Worm (Caenorhabditis elegans): ENCODE measurements around the gene K09G1.1.
A peak's percentile ranks its signal among the peaks of the same experiment; 100 is the strongest.

Gene K09G1.1

ce11 chrV:9583323-9583644 is at the start of gene K09G1.1:
K09G1.1 (plus strand) TSS chrV:9583545.
- TF ChIP-seq ref-1 (GFP tag; conservative IDR thresholded peaks at IDR 0.05) (no peak), flt-1 (GFP tag; IDR thresholded peaks at IDR 0.05) (no peak), ztf-23 (GFP tag; IDR thresholded peaks at IDR 0.05) (no peak), ztf-29 (GFP tag; IDR thresholded peaks at IDR 0.05) (no peak), tab-1 (GFP tag; IDR thresholded peaks at IDR 0.05) (no peak), cog-1 (tag; optimal IDR thresholded peaks at IDR 0.05) (no peak), klf-2 (GFP tag; conservative IDR thresholded peaks at IDR 0.05) (no peak)

- TF ChIP-seq ztf-29 (GFP tag; IDR thresholded peaks at IDR 0.05) (no peak), ref-1 (GFP tag; conservative IDR thresholded peaks at IDR 0.05) (no peak)
These were observed 48.7 kb upstream of the K09G1.1 start, which contains the start of gene tag-329 for ce11 chrV:9534621-9535020. tag-329 (plus strand) TSS chrV:9534921.

- TF ChIP-seq ztf-23 (GFP tag; IDR thresholded peaks at IDR 0.05) (0 out of 2 replicates have a peak, but pooled peaks have one; percentile 15), med-1 (GFP tag; optimal IDR thresholded peaks at IDR 0.05; ENCODE audit: insufficient read depth) (no peak)
These were observed 46.8 kb upstream of the K09G1.1 start, which contains the start of gene C50F4.4 for ce11 chrV:9536505-9536904. C50F4.4 (plus strand) TSS chrV:9536771.

ce11 chrV:9539638-9540037 is 43.7 kb upstream of the K09G1.1 start, which contains the start of gene C50F4.12:
C50F4.12 (minus strand) TSS chrV:9539738.
- TF ChIP-seq ztf-29 (GFP tag; IDR thresholded peaks at IDR 0.05) (no peak), tab-1 (GFP tag; IDR thresholded peaks at IDR 0.05) (no peak), ref-1 (GFP tag; conservative IDR thresholded peaks at IDR 0.05) (no peak), med-1 (GFP tag; optimal IDR thresholded peaks at IDR 0.05; ENCODE audit: insufficient read depth) (no peak), flt-1 (GFP tag; IDR thresholded peaks at IDR 0.05) (no peak), cog-1 (tag; optimal IDR thresholded peaks at IDR 0.05) (no peak), T22C8.4 (GFP tag; IDR thresholded peaks at IDR 0.05) (no peak), ztf-23 (GFP tag; IDR thresholded peaks at IDR 0.05) (no peak), klf-2 (GFP tag; conservative IDR thresholded peaks at IDR 0.05) (no peak)

- TF ChIP-seq ztf-29 (GFP tag; IDR thresholded peaks at IDR 0.05) (no peak), ref-1 (GFP tag; conservative IDR thresholded peaks at IDR 0.05) (no peak), ztf-23 (GFP tag; IDR thresholded peaks at IDR 0.05) (no peak), T22C8.4 (GFP tag; IDR thresholded peaks at IDR 0.05) (no peak), med-1 (GFP tag; optimal IDR thresholded peaks at IDR 0.05; ENCODE audit: insufficient read depth) (no peak), klf-2 (GFP tag; conservative IDR thresholded peaks at IDR 0.05) (no peak), tab-1 (GFP tag; IDR thresholded peaks at IDR 0.05) (no peak), cog-1 (tag; optimal IDR thresholded peaks at IDR 0.05) (no peak), flt-1 (GFP tag; IDR thresholded peaks at IDR 0.05) (no peak)
These were observed 41.8 kb upstream of the K09G1.1 start, which contains the start of gene C50F4.16 for ce11 chrV:9541506-9541905. C50F4.16 (minus strand) TSS chrV:9541606.

- TF ChIP-seq cog-1 (tag; optimal IDR thresholded peaks at IDR 0.05) = no peak
- TF ChIP-seq flt-1 (GFP tag; IDR thresholded peaks at IDR 0.05) = 0 out of 2 replicates have a peak, but pooled peaks have one; percentile 52
- peak; percentile 67; the same call in 1 of the 2 replicates for TF ChIP-seq ztf-23 (GFP tag; IDR thresholded peaks at IDR 0.05)
- no peak for TF ChIP-seq tab-1 (GFP tag; IDR thresholded peaks at IDR 0.05)
- TF ChIP-seq ztf-29 (GFP tag; IDR thresholded peaks at IDR 0.05) = no peak
- TF ChIP-seq med-1 (GFP tag; optimal IDR thresholded peaks at IDR 0.05; ENCODE audit: insufficient read depth) = peak; percentile 28
- TF ChIP-seq ref-1 (GFP tag; conservative IDR thresholded peaks at IDR 0.05) = 0 out of 2 replicates have a peak, but pooled peaks have one; percentile 33
- 0 out of 2 replicates have a peak, but pooled peaks have one; percentile 35 for TF ChIP-seq klf-2 (GFP tag; conservative IDR thresholded peaks at IDR 0.05)
These were observed 39.1 kb upstream of the K09G1.1 start, which contains the start of gene mdf-1 for ce11 chrV:9544176-9544632. mdf-1 (minus strand) TSS chrV:9544226.

ce11 chrV:9545238-9545709 is 38.1 kb upstream of the K09G1.1 start, which contains the start of the genes his-35 and his-41:
his-35 (minus strand) TSS chrV:9545288.
his-41 (plus strand) TSS chrV:9545536.
- TF ChIP-seq T22C8.4 (GFP tag; IDR thresholded peaks at IDR 0.05) (peak; percentile 46), ztf-29 (GFP tag; IDR thresholded peaks at IDR 0.05) (0 out of 2 replicates have a peak, but pooled peaks have one; percentile 20), tab-1 (GFP tag; IDR thresholded peaks at IDR 0.05) (no peak), flt-1 (GFP tag; IDR thresholded peaks at IDR 0.05) (0 out of 2 replicates have a peak, but pooled peaks have one; percentile 9)

ce11 chrV:9546042-9546581 is 37.2 kb upstream of the K09G1.1 start, which contains the start of gene C50F4.6:
C50F4.6 (plus strand) TSS chrV:9546092.
- TF ChIP-seq med-1 (GFP tag; optimal IDR thresholded peaks at IDR 0.05; ENCODE audit: insufficient read depth) (no peak), ztf-23 (GFP tag; IDR thresholded peaks at IDR 0.05) (no peak), flt-1 (GFP tag; IDR thresholded peaks at IDR 0.05) (no peak), ztf-29 (GFP tag; IDR thresholded peaks at IDR 0.05) (no peak), cog-1 (tag; optimal IDR thresholded peaks at IDR 0.05) (no peak), T22C8.4 (GFP tag; IDR thresholded peaks at IDR 0.05) (no peak), ref-1 (GFP tag; conservative IDR thresholded peaks at IDR 0.05) (no peak), klf-2 (GFP tag; conservative IDR thresholded peaks at IDR 0.05) (no peak)

ce11 chrV:9546860-9547269 is 36.5 kb upstream of the K09G1.1 start, which contains the start of gene his-37:
his-37 (plus strand) TSS chrV:9547105.
- no peak; the same call in 1 of the 2 replicates for TF ChIP-seq ztf-29 (GFP tag; IDR thresholded peaks at IDR 0.05)
- no peak for TF ChIP-seq med-1 (GFP tag; optimal IDR thresholded peaks at IDR 0.05; ENCODE audit: insufficient read depth)
- TF ChIP-seq ztf-23 (GFP tag; IDR thresholded peaks at IDR 0.05) = peak; percentile 83
- no peak for TF ChIP-seq T22C8.4 (GFP tag; IDR thresholded peaks at IDR 0.05)
- TF ChIP-seq klf-2 (GFP tag; conservative IDR thresholded peaks at IDR 0.05) = no peak
- peak; percentile 81 for TF ChIP-seq flt-1 (GFP tag; IDR thresholded peaks at IDR 0.05)
- TF ChIP-seq cog-1 (tag; optimal IDR thresholded peaks at IDR 0.05) = peak; percentile 93
- no peak for TF ChIP-seq ref-1 (GFP tag; conservative IDR thresholded peaks at IDR 0.05)
- TF ChIP-seq tab-1 (GFP tag; IDR thresholded peaks at IDR 0.05) = peak; percentile 50; the same call in 1 of the 2 replicates

- TF ChIP-seq cog-1 (tag; optimal IDR thresholded peaks at IDR 0.05) (peak; percentile 23), tab-1 (GFP tag; IDR thresholded peaks at IDR 0.05) (no peak)
These were observed 33.9 kb upstream of the K09G1.1 start, which contains the start of gene nstp-10 for ce11 chrV:9549459-9549858. nstp-10 (minus strand) TSS chrV:9549836.

All from whole organism, midembryonic.